Worm (Caenorhabditis elegans) whole organism, L3 larva: Measurements from ENCODE around the gene osta-3.

Source experiments
- R02D3.7 ChIP-seq: fragments of 150-350 bp; optimal IDR thresholded peaks from 2 replicates; lab custom pipeline; 2014; ENCODE audit warnings: missing biosample characterization, missing genetic modification characterization
- ZK546.5 ChIP-seq: sonication (generic microtip); optimal IDR thresholded peaks from 2 replicates; lab custom pipeline; 2017; ENCODE audit warnings: missing biosample characterization, missing genetic modification characterization
- aly-2 ChIP-seq: fragments of 150-350 bp; optimal IDR thresholded peaks from 2 replicates; lab custom pipeline; 2014; ENCODE audit warnings: missing biosample characterization, missing genetic modification characterization
- ceh-16 ChIP-seq: sonication (generic microtip); optimal IDR thresholded peaks from 2 replicates; lab custom pipeline; 2017; ENCODE audit warnings: missing biosample characterization, missing genetic modification characterization
- ceh-28 ChIP-seq: fragments of 150-350 bp; optimal IDR thresholded peaks from 2 replicates; lab custom pipeline; 2014; ENCODE audit warnings: missing biosample characterization, missing genetic modification reagents, missing genetic modification characterization
- ceh-82 ChIP-seq: fragments of 150-350 bp; optimal IDR thresholded peaks from 2 replicates; lab custom pipeline; 2014; ENCODE audit warnings: missing biosample characterization, missing genetic modification characterization
- ceh-9 ChIP-seq: sonication (generic microtip); optimal IDR thresholded peaks from 2 replicates; lab custom pipeline; 2018; ENCODE audit warnings: missing biosample characterization, missing genetic modification characterization
- daf-12 ChIP-seq: fragments of 150-350 bp; optimal IDR thresholded peaks from 2 replicates; lab custom pipeline; 2014; ENCODE audit warnings: missing biosample characterization, missing genetic modification reagents, missing genetic modification characterization
- egl-27 ChIP-seq: sonication (generic microtip); optimal IDR thresholded peaks from 4 replicates; lab custom pipeline; 2017; ENCODE audit warnings: missing biosample characterization, missing genetic modification reagents, missing genetic modification characterization
- elt-1 ChIP-seq: fragments of 150-350 bp; optimal IDR thresholded peaks from 2 replicates; lab custom pipeline; 2014; ENCODE audit warnings: missing biosample characterization, missing genetic modification characterization
- elt-2 ChIP-seq: sonication (generic microtip); optimal IDR thresholded peaks from 2 replicates; lab custom pipeline; 2016; ENCODE audit warnings: missing genetic modification reagents, mild to moderate bottlenecking, missing genetic modification characterization, missing compliant biosample characterization
- elt-3 ChIP-seq, 3 experiments: fragments of 150-350 bp in 1 of 3; sonication (generic microtip) in 2 of 3; optimal IDR thresholded peaks; 2 replicates in 2 of 3; 4 replicates in 1 of 3; lab custom pipeline; 2014 to 2017; ENCODE audit warnings: missing biosample characterization in 3 of 3, missing genetic modification characterization in 3 of 3
- eor-1 ChIP-seq, 2 experiments: fragments of 150-350 bp; optimal IDR thresholded peaks; 2 replicates each; lab custom pipeline; 2014 to 2018; ENCODE audit warnings: missing biosample characterization in 2 of 2, missing genetic modification characterization in 2 of 2
- fkh-10 ChIP-seq: sonication (generic microtip); optimal IDR thresholded peaks from 2 replicates; lab custom pipeline; 2017; ENCODE audit warnings: missing biosample characterization, missing genetic modification reagents, missing genetic modification characterization
- fkh-2 ChIP-seq: fragments of 150-350 bp; optimal IDR thresholded peaks from 2 replicates; lab custom pipeline; 2014; ENCODE audit warnings: missing biosample characterization, missing genetic modification reagents, missing genetic modification characterization
- fos-1 ChIP-seq: fragments of 150-350 bp; optimal IDR thresholded peaks from 2 replicates; lab custom pipeline; 2014; ENCODE audit warnings: missing biosample characterization, missing genetic modification characterization
- jun-1 ChIP-seq: fragments of 150-350 bp; optimal IDR thresholded peaks from 2 replicates; lab custom pipeline; 2014; ENCODE audit warnings: missing biosample characterization, missing genetic modification reagents, missing genetic modification characterization
- lin-39 ChIP-seq: fragments of 150-350 bp; optimal IDR thresholded peaks from 2 replicates; lab custom pipeline; 2018; ENCODE audit warnings: missing biosample characterization, missing genetic modification reagents, missing genetic modification characterization
- lsy-12 ChIP-seq: sonication (generic microtip); optimal IDR thresholded peaks from 2 replicates; lab custom pipeline; 2016; ENCODE audit warnings: mild to moderate bottlenecking, missing genetic modification characterization, missing compliant biosample characterization
- mdl-1 ChIP-seq: fragments of 150-350 bp; optimal IDR thresholded peaks from 2 replicates; lab custom pipeline; 2014; ENCODE audit warnings: missing biosample characterization, missing genetic modification characterization
- mml-1 ChIP-seq: fragments of 150-350 bp; sonication (generic microtip); optimal IDR thresholded peaks from 3 replicates; lab custom pipeline; 2014; ENCODE audit warnings: missing biosample characterization, missing genetic modification characterization
- nfya-1 ChIP-seq: sonication (generic microtip); optimal IDR thresholded peaks from 2 replicates; lab custom pipeline; 2017; ENCODE audit warnings: missing genetic modification characterization, mild to moderate bottlenecking, missing compliant biosample characterization, antibody characterized with exemption, moderate library complexity; ENCODE audit not compliant: insufficient read depth
- nhr-11 ChIP-seq: fragments of 150-350 bp; optimal IDR thresholded peaks from 2 replicates; lab custom pipeline; 2014; ENCODE audit warnings: missing biosample characterization, missing genetic modification characterization
- nhr-12 ChIP-seq: fragments of 150-350 bp; optimal IDR thresholded peaks from 2 replicates; lab custom pipeline; 2014; ENCODE audit warnings: missing biosample characterization, missing genetic modification characterization
- nhr-23 ChIP-seq: fragments of 150-350 bp; optimal IDR thresholded peaks from 2 replicates; lab custom pipeline; 2014; ENCODE audit warnings: missing biosample characterization, missing genetic modification reagents, missing genetic modification characterization
- nhr-237 ChIP-seq: fragments of 150-350 bp; optimal IDR thresholded peaks from 2 replicates; lab custom pipeline; 2014; ENCODE audit warnings: missing biosample characterization, missing genetic modification characterization
- nhr-25 ChIP-seq: sonication (generic microtip); optimal IDR thresholded peaks from 2 replicates; lab custom pipeline; 2017; ENCODE audit warnings: missing biosample characterization, missing genetic modification characterization
- nhr-28 ChIP-seq: fragments of 150-350 bp; optimal IDR thresholded peaks from 2 replicates; lab custom pipeline; 2014; ENCODE audit warnings: missing biosample characterization, missing genetic modification characterization
- nhr-43 ChIP-seq: sonication (generic microtip); optimal IDR thresholded peaks from 2 replicates; lab custom pipeline; 2016; ENCODE audit warnings: mild to moderate bottlenecking, missing genetic modification characterization, missing compliant biosample characterization; ENCODE audit not compliant: poor library complexity, severe bottlenecking
- nhr-76 ChIP-seq: fragments of 150-350 bp; sonication (generic microtip); optimal IDR thresholded peaks from 5 replicates; lab custom pipeline; 2014; ENCODE audit warnings: missing biosample characterization, missing genetic modification characterization
- pha-4 ChIP-seq: fragments of 150-350 bp; optimal IDR thresholded peaks from 2 replicates; lab custom pipeline; 2014; ENCODE audit warnings: missing biosample characterization, missing genetic modification reagents, missing genetic modification characterization
- pqm-1 ChIP-seq: fragments of 150-350 bp; optimal IDR thresholded peaks from 2 replicates; lab custom pipeline; 2017; ENCODE audit warnings: missing biosample characterization, missing genetic modification characterization, inconsistent platforms
- sea-2 ChIP-seq: fragments of 150-350 bp; sonication (generic microtip); optimal IDR thresholded peaks from 4 replicates; lab custom pipeline; 2014; ENCODE audit warnings: missing biosample characterization, missing genetic modification reagents, missing genetic modification characterization
- skn-1 ChIP-seq: fragments of 150-350 bp; optimal IDR thresholded peaks from 2 replicates; lab custom pipeline; 2014; ENCODE audit warnings: missing biosample characterization, missing genetic modification characterization
- snpc-4 ChIP-seq: fragments of 150-350 bp; optimal IDR thresholded peaks from 2 replicates; lab custom pipeline; 2014; ENCODE audit warnings: missing biosample characterization, missing genetic modification characterization
- tbx-2 ChIP-seq: sonication (generic microtip); optimal IDR thresholded peaks from 2 replicates; lab custom pipeline; 2016; ENCODE audit warnings: mild to moderate bottlenecking, missing genetic modification characterization, missing compliant biosample characterization
- unc-62 ChIP-seq: fragments of 150-350 bp; sonication (generic microtip); optimal IDR thresholded peaks from 4 replicates; lab custom pipeline; 2014; ENCODE audit warnings: missing biosample characterization, missing genetic modification reagents, missing genetic modification characterization
- zag-1 ChIP-seq: fragments of 150-350 bp; optimal IDR thresholded peaks from 2 replicates; lab custom pipeline; 2014; ENCODE audit warnings: missing biosample characterization, missing genetic modification characterization
- ztf-11 ChIP-seq: fragments of 150-350 bp; optimal IDR thresholded peaks from 2 replicates; lab custom pipeline; 2014; ENCODE audit warnings: missing biosample characterization, missing genetic modification characterization
- ztf-4 ChIP-seq: fragments of 150-350 bp; optimal IDR thresholded peaks from 2 replicates; lab custom pipeline; 2014; ENCODE audit warnings: missing biosample characterization, missing genetic modification characterization

osta-3 gene

ce11 chrII:14779851-14780250 lies 32.5 kb upstream of the osta-3 start:
- TF ChIP-seq skn-1 (tag; lab: Kevin White, UChicago) (no peak), fkh-10 (GFP tag; lab: Kevin White, UChicago) (no peak), elt-1 (no peak), eor-1 (tag; optimal IDR thresholded peaks at IDR 0.05; lab: Kevin White, UChicago) (no peak), elt-3 (tag; optimal IDR thresholded peaks at IDR 0.05; lab: Kevin White, UChicago) (no peak), ceh-9 (tag; lab: Kevin White, UChicago) (no peak), nhr-11 (tag; lab: Kevin White, UChicago) (no peak), zag-1 (no peak), aly-2 (tag; lab: Kevin White, UChicago) (no peak), tbx-2 (tag; lab: Kevin White, UChicago) (no peak), ceh-28 (tag; lab: Kevin White, UChicago) (no peak), ZK546.5 (tag; lab: Kevin White, UChicago) (no peak), pqm-1 (tag; lab: Kevin White, UChicago) (no peak), mml-1 (tag; lab: Kevin White, UChicago) (no peak), nhr-76 (no peak), R02D3.7 (no peak), fos-1 (no peak), nhr-237 (tag; lab: Kevin White, UChicago) (no peak), pha-4 (tag; lab: Kevin White, UChicago) (no peak), jun-1 (tag; lab: Kevin White, UChicago) (no peak)

- TF ChIP-seq unc-62 (GFP tag; lab: Kevin White, UChicago), result no peak
- TF ChIP-seq elt-3 (tag; optimal IDR thresholded peaks at IDR 0.05; lab: Kevin White, UChicago), result no peak
- no peak for TF ChIP-seq mdl-1 (tag; lab: Kevin White, UChicago)
- no peak for TF ChIP-seq daf-12 (tag; lab: Kevin White, UChicago)
- no peak for TF ChIP-seq nhr-23
- no peak for TF ChIP-seq fos-1
- no peak for TF ChIP-seq lin-39 (tag; lab: Kevin White, UChicago)
- TF ChIP-seq elt-2 (tag; lab: Kevin White, UChicago), result no peak
- no peak for TF ChIP-seq sea-2 (GFP tag; lab: Kevin White, UChicago)
- no peak for TF ChIP-seq nhr-237 (tag; lab: Kevin White, UChicago)
- TF ChIP-seq nhr-12, result no peak
These were observed 26.4 kb upstream of the osta-3 start, which contains the start of gene Y54E2A.9 for ce11 chrII:14785906-14786305. Gene Y54E2A.9 (minus strand): TSS chrII:14786006.

ce11 chrII:14790751-14791150 lies 21.6 kb upstream of the osta-3 start, which contains the start of gene Y54E2A.10:
Gene Y54E2A.10 (plus strand): TSS chrII:14791051.
- TF ChIP-seq aly-2 (tag; lab: Kevin White, UChicago) (no peak), nhr-76 (no peak), fkh-2 (no peak), nhr-237 (tag; lab: Kevin White, UChicago) (no peak), daf-12 (tag; lab: Kevin White, UChicago) (no peak), pha-4 (tag; lab: Kevin White, UChicago) (no peak), elt-1 (no peak), jun-1 (tag; lab: Kevin White, UChicago) (no peak), unc-62 (GFP tag; lab: Kevin White, UChicago) (no peak)

- no peak for TF ChIP-seq elt-2 (tag; lab: Kevin White, UChicago)
These were observed 19.9 kb upstream of the osta-3 start for ce11 chrII:14792470-14792869.

- TF ChIP-seq nfya-1 (tag; lab: Kevin White, UChicago), result peak; percentile 94
- TF ChIP-seq ztf-4 (tag; lab: Kevin White, UChicago), result peak; percentile 31
- TF ChIP-seq nhr-76, result no peak
- TF ChIP-seq ceh-28 (tag; lab: Kevin White, UChicago), result peak; percentile 89
- peak; percentile 98 for TF ChIP-seq pha-4 (tag; lab: Kevin White, UChicago)
- TF ChIP-seq elt-2 (tag; lab: Kevin White, UChicago), result peak; percentile 60
- peak; percentile 55 for TF ChIP-seq fkh-10 (GFP tag; lab: Kevin White, UChicago)
- peak; percentile 83 for TF ChIP-seq lin-39 (tag; lab: Kevin White, UChicago)
- TF ChIP-seq zag-1, result no peak
- no peak for TF ChIP-seq nhr-237 (tag; lab: Kevin White, UChicago)
- TF ChIP-seq nhr-28 (tag; lab: Kevin White, UChicago), result no peak
- no peak for TF ChIP-seq egl-27 (tag; lab: Kevin White, UChicago)
- TF ChIP-seq jun-1 (tag; lab: Kevin White, UChicago), result peak; percentile 63
- TF ChIP-seq ZK546.5 (tag; lab: Kevin White, UChicago), result no peak
- TF ChIP-seq ztf-11 (tag; lab: Kevin White, UChicago), result no peak
- no peak for TF ChIP-seq nhr-12
- no peak for TF ChIP-seq mml-1 (tag; lab: Kevin White, UChicago)
- TF ChIP-seq nhr-25 (tag; lab: Kevin White, UChicago), result peak; percentile 86
- no peak for TF ChIP-seq elt-1
- peak; percentile 59 for TF ChIP-seq tbx-2 (tag; lab: Kevin White, UChicago)
- TF ChIP-seq unc-62 (GFP tag; lab: Kevin White, UChicago), result no peak
- TF ChIP-seq pqm-1 (tag; lab: Kevin White, UChicago), result peak; percentile 14
- peak; percentile 92 for TF ChIP-seq nhr-23
- peak; percentile 63 for TF ChIP-seq ceh-82
- peak; percentile 84 for TF ChIP-seq skn-1 (tag; lab: Kevin White, UChicago)
- TF ChIP-seq sea-2 (GFP tag; lab: Kevin White, UChicago), result no peak
- no peak for TF ChIP-seq aly-2 (tag; lab: Kevin White, UChicago)
- peak; percentile 91 for TF ChIP-seq nhr-43 (tag; lab: Kevin White, UChicago)
- peak; percentile 74 for TF ChIP-seq lsy-12 (tag; lab: Kevin White, UChicago)
- peak; percentile 96 for TF ChIP-seq snpc-4
- TF ChIP-seq ceh-16, result no peak
- no peak for TF ChIP-seq eor-1 (tag; optimal IDR thresholded peaks at IDR 0.05; lab: Kevin White, UChicago)
These were observed 17.3 kb upstream of the osta-3 start, which contains the start of gene eif-3.B for ce11 chrII:14794935-14795454. Gene eif-3.B (plus strand): TSS chrII:14795404.
